Fruit fly (Drosophila melanogaster) whole organism, embryonic: Measurements from ENCODE around the gene Ipo9.

Experiments used
- Awh ChIP-seq: fragments of 200-800 bp; sonication (Bioruptor generic); IDR thresholded peaks from 2 replicates; pipeline ENCODE4, ENCODE4 v1.3.6; 2022; ENCODE audit warnings: missing biosample characterization, missing genetic modification characterization
- Blimp-1 ChIP-seq: fragments of 200-800 bp; sonication (Bioruptor generic); optimal IDR thresholded peaks from 3 replicates; lab custom pipeline; 2018; ENCODE audit warnings: missing biosample characterization, missing genetic modification characterization, mild to moderate bottlenecking, moderate library complexity, missing genetic modification reagents
- BtbVII ChIP-seq: fragments of 200-800 bp; sonication (Bioruptor generic); optimal IDR thresholded peaks from 3 replicates; lab custom pipeline; 2017; ENCODE audit warnings: missing biosample characterization, mild to moderate bottlenecking, missing genetic modification characterization
- CG10209 ChIP-seq: fragments of 200-800 bp; sonication (Bioruptor generic); optimal IDR thresholded peaks from 3 replicates; lab custom pipeline; 2017; ENCODE audit warnings: missing biosample characterization, mild to moderate bottlenecking, missing genetic modification characterization, missing genetic modification reagents
- CG1529 ChIP-seq: fragments of 200-800 bp; sonication (Bioruptor generic); optimal IDR thresholded peaks from 3 replicates; lab custom pipeline; 2018; ENCODE audit warnings: missing biosample characterization, missing genetic modification characterization
- CG15479 ChIP-seq: fragments of 200-800 bp; sonication (Bioruptor generic); optimal IDR thresholded peaks from 3 replicates; lab custom pipeline; 2019; ENCODE audit warnings: missing biosample characterization, mild to moderate bottlenecking, missing genetic modification characterization, moderate library complexity
- CG15514 ChIP-seq: fragments of 200-800 bp; sonication (Bioruptor generic); optimal IDR thresholded peaks from 3 replicates; lab custom pipeline; 2017; ENCODE audit warnings: missing biosample characterization, missing genetic modification characterization, mild to moderate bottlenecking, moderate library complexity, missing genetic modification reagents
- CG15601 ChIP-seq: fragments of 200-800 bp; sonication (Bioruptor generic); optimal IDR thresholded peaks from 3 replicates; lab custom pipeline; 2019; ENCODE audit warnings: missing biosample characterization, mild to moderate bottlenecking, missing genetic modification characterization, moderate library complexity
- CG17186 ChIP-seq: fragments of 200-800 bp; sonication (Bioruptor generic); optimal IDR thresholded peaks from 3 replicates; lab custom pipeline; 2017; ENCODE audit warnings: missing biosample characterization, missing genetic modification reagents, missing genetic modification characterization
- CG18619 ChIP-seq: fragments of 200-800 bp; sonication (Bioruptor generic); optimal IDR thresholded peaks from 3 replicates; lab custom pipeline; 2017; ENCODE audit warnings: missing biosample characterization, mild to moderate bottlenecking, missing genetic modification characterization
- CG34224 ChIP-seq: fragments of 200-800 bp; sonication (Bioruptor generic); IDR thresholded peaks from 3 replicates; pipeline ENCODE4 v1.3.6; 2022; ENCODE audit warnings: missing biosample characterization, missing genetic modification characterization; ENCODE audit not compliant: partially characterized antibody
- CG4404 ChIP-seq: fragments of 200-800 bp; sonication (Bioruptor generic); IDR thresholded peaks from 2 replicates; pipeline ENCODE4 v1.3.6; 2022; ENCODE audit warnings: missing biosample characterization, missing genetic modification characterization
- CG7745 ChIP-seq: fragments of 200-800 bp; sonication (Bioruptor generic); optimal IDR thresholded peaks from 2 replicates; lab custom pipeline; 2018; ENCODE audit warnings: missing biosample characterization, mild to moderate bottlenecking, missing genetic modification characterization, moderate library complexity
- CG7928 ChIP-seq: fragments of 200-800 bp; sonication (Bioruptor generic); optimal IDR thresholded peaks from 2 replicates; lab custom pipeline; 2017; ENCODE audit warnings: missing biosample characterization, mild to moderate bottlenecking, missing genetic modification characterization
- CG8281 ChIP-seq: fragments of 200-800 bp; sonication (Bioruptor generic); optimal IDR thresholded peaks from 2 replicates; lab custom pipeline; 2018; ENCODE audit warnings: missing biosample characterization, mild to moderate bottlenecking, missing genetic modification characterization, moderate library complexity
- CG8924 ChIP-seq: fragments of 200-800 bp; optimal IDR thresholded peaks from 3 replicates; lab custom pipeline; 2019; ENCODE audit warnings: missing biosample characterization, mild to moderate bottlenecking, missing genetic modification characterization, moderate library complexity
- CG9817 ChIP-seq: fragments of 200-800 bp; sonication (Bioruptor generic); optimal IDR thresholded peaks from 2 replicates; lab custom pipeline; 2018; ENCODE audit warnings: missing biosample characterization, mild to moderate bottlenecking, missing genetic modification characterization, moderate library complexity
- Fer3 ChIP-seq: fragments of 200-800 bp; sonication (Bioruptor generic); optimal IDR thresholded peaks from 2 replicates; lab custom pipeline; 2018; ENCODE audit warnings: missing biosample characterization, mild to moderate bottlenecking, missing genetic modification characterization, moderate library complexity
- HHEX ChIP-seq: fragments of 200-800 bp; sonication (Bioruptor generic); optimal IDR thresholded peaks from 3 replicates; lab custom pipeline; 2017; ENCODE audit warnings: missing biosample characterization, mild to moderate bottlenecking, missing genetic modification characterization, missing genetic modification reagents
- HLH3B ChIP-seq: fragments of 200-800 bp; sonication (Bioruptor generic); IDR thresholded peaks from 2 replicates; pipeline ENCODE4 v1.3.6; 2022; ENCODE audit warnings: missing biosample characterization, missing genetic modification characterization
- HLH54F ChIP-seq: fragments of 200-800 bp; sonication (Bioruptor generic); optimal IDR thresholded peaks from 3 replicates; lab custom pipeline; 2016; ENCODE audit warnings: missing biosample characterization, missing genetic modification characterization
- NC2β ChIP-seq: fragments of 200-800 bp; sonication (Bioruptor generic); optimal IDR thresholded peaks from 2 replicates; lab custom pipeline; 2016; ENCODE audit warnings: missing biosample characterization, missing genetic modification characterization
- Nf-YB ChIP-seq: fragments of 200-800 bp; sonication (Bioruptor generic); optimal IDR thresholded peaks from 3 replicates; lab custom pipeline; 2019; ENCODE audit warnings: missing biosample characterization, mild to moderate bottlenecking, missing genetic modification characterization, moderate library complexity
- NfI ChIP-seq: fragments of 200-800 bp; sonication (Bioruptor generic); optimal IDR thresholded peaks from 3 replicates; lab custom pipeline; 2018; ENCODE audit warnings: missing biosample characterization, mild to moderate bottlenecking, missing genetic modification characterization, moderate library complexity
- Pdp1 ChIP-seq, 2 experiments: fragments of 200-800 bp; sonication (Bioruptor generic); optimal IDR thresholded peaks; 3 replicates each; lab custom pipeline; 2016; ENCODE audit warnings: missing biosample characterization in 2 of 2, missing genetic modification characterization in 2 of 2, mild to moderate bottlenecking in 1 of 2, moderate library complexity in 1 of 2
- Side ChIP-seq: fragments of 200-800 bp; sonication (Bioruptor generic); optimal IDR thresholded peaks from 2 replicates; lab custom pipeline; 2016; ENCODE audit warnings: missing biosample characterization, missing genetic modification characterization
- Stat92E ChIP-seq, 3 experiments: fragments of >200 bp in 2 of 3; fragments of 200-800 bp in 1 of 3; sonication (Bioruptor generic) in 1 of 3; optimal IDR thresholded peaks; 2 replicates each; lab custom pipeline; 2017 to 2019; ENCODE audit warnings: missing biosample characterization in 3 of 3, missing genetic modification characterization in 3 of 3, mild to moderate bottlenecking in 1 of 3, moderate library complexity in 1 of 3
- Tbp ChIP-seq: fragments of >200 bp; optimal IDR thresholded peaks from 2 replicates; lab custom pipeline; 2018; ENCODE audit warnings: missing biosample characterization, missing genetic modification characterization
- al ChIP-seq: fragments of 200-800 bp; sonication (Bioruptor generic); IDR thresholded peaks from 2 replicates; pipeline ENCODE4 v1.3.6; 2022; ENCODE audit warnings: missing biosample characterization, missing genetic modification characterization
- ato ChIP-seq: fragments of 200-800 bp; sonication (Bioruptor generic); IDR thresholded peaks from 2 replicates; pipeline ENCODE4 v1.3.6; 2022; ENCODE audit warnings: missing biosample characterization, missing genetic modification characterization; ENCODE audit not compliant: partially characterized antibody
- cas ChIP-seq: fragments of 200-800 bp; sonication (Bioruptor generic); IDR thresholded peaks from 2 replicates; pipeline ENCODE4 v1.3.6; 2022; ENCODE audit warnings: missing biosample characterization, missing genetic modification characterization
- chif ChIP-seq, 2 experiments: fragments of 200-800 bp; sonication (Bioruptor generic); optimal IDR thresholded peaks; 3 replicates each; lab custom pipeline; 2016; ENCODE audit warnings: missing biosample characterization in 2 of 2, missing genetic modification characterization in 2 of 2
- croc ChIP-seq: fragments of 200-800 bp; sonication (Bioruptor generic); conservative IDR thresholded peaks from 3 replicates; pipeline ENCODE4 v1.3.6; 2022; ENCODE audit warnings: missing biosample characterization, missing genetic modification characterization
- dpn ChIP-seq, 2 experiments: fragments of 200-800 bp; sonication (Bioruptor generic); optimal IDR thresholded peaks; 3 replicates each; lab custom pipeline; 2016; ENCODE audit warnings: missing biosample characterization in 2 of 2, missing genetic modification characterization in 2 of 2
- eve ChIP-seq, 2 experiments: fragments of >200 bp; optimal IDR thresholded peaks; 2 replicates each; lab custom pipeline; 2017; ENCODE audit warnings: missing biosample characterization in 2 of 2, missing genetic modification characterization in 2 of 2
- fd64A ChIP-seq: fragments of 200-800 bp; sonication (Bioruptor generic); optimal IDR thresholded peaks from 3 replicates; lab custom pipeline; 2018; ENCODE audit warnings: missing biosample characterization, mild to moderate bottlenecking, missing genetic modification characterization
- grau ChIP-seq: fragments of 200-800 bp; optimal IDR thresholded peaks from 3 replicates; lab custom pipeline; 2019; ENCODE audit warnings: missing biosample characterization, mild to moderate bottlenecking, missing genetic modification characterization, moderate library complexity
- jumu ChIP-seq: fragments of 200-800 bp; sonication (Bioruptor generic); optimal IDR thresholded peaks from 3 replicates; lab custom pipeline; 2016; ENCODE audit warnings: missing biosample characterization, missing genetic modification characterization
- pfk ChIP-seq: fragments of 200-800 bp; sonication (Bioruptor generic); optimal IDR thresholded peaks from 2 replicates; lab custom pipeline; 2018; ENCODE audit warnings: missing biosample characterization, mild to moderate bottlenecking, missing genetic modification characterization, moderate library complexity
- row ChIP-seq: fragments of 200-800 bp; sonication (Bioruptor generic); IDR thresholded peaks from 3 replicates; pipeline ENCODE4 v1.3.6; 2022; ENCODE audit warnings: missing biosample characterization, missing genetic modification characterization
- schlank ChIP-seq: fragments of 200-800 bp; sonication (Bioruptor generic); optimal IDR thresholded peaks from 2 replicates; lab custom pipeline; 2018; ENCODE audit warnings: missing biosample characterization, mild to moderate bottlenecking, missing genetic modification characterization
- scrt ChIP-seq: fragments of 200-800 bp; sonication (Bioruptor generic); optimal IDR thresholded peaks from 2 replicates; lab custom pipeline; 2018; ENCODE audit warnings: missing biosample characterization, mild to moderate bottlenecking, missing genetic modification characterization, moderate library complexity
- sob ChIP-seq: fragments of 200-800 bp; sonication (Bioruptor generic); IDR thresholded peaks from 2 replicates; pipeline ENCODE4 v1.3.6; 2022; ENCODE audit warnings: missing biosample characterization, missing genetic modification characterization
- trem ChIP-seq: fragments of 200-800 bp; optimal IDR thresholded peaks from 3 replicates; lab custom pipeline; 2019; ENCODE audit warnings: missing biosample characterization, mild to moderate bottlenecking, missing genetic modification characterization, moderate library complexity
- tx ChIP-seq: fragments of 200-800 bp; sonication (Bioruptor generic); optimal IDR thresholded peaks from 2 replicates; lab custom pipeline; 2016; ENCODE audit warnings: missing biosample characterization, missing genetic modification characterization
- wdn ChIP-seq: fragments of 200-800 bp; sonication (Bioruptor generic); IDR thresholded peaks from 2 replicates; pipeline ENCODE4 v1.3.6; 2022; ENCODE audit warnings: missing biosample characterization, missing genetic modification characterization
- wor ChIP-seq: fragments of 200-800 bp; sonication (Bioruptor generic); IDR thresholded peaks from 2 replicates; pipeline ENCODE4 v1.3.6; 2022; ENCODE audit warnings: missing biosample characterization, missing genetic modification characterization
- zf30C ChIP-seq: fragments of 200-800 bp; sonication (Bioruptor generic); optimal IDR thresholded peaks from 3 replicates; lab custom pipeline; 2018; ENCODE audit warnings: missing biosample characterization, mild to moderate bottlenecking, missing genetic modification characterization

Ipo9 gene

dm6 chr3R:11372053-11373016 is 40.0 kb upstream of the Ipo9 start (continued):
- no peak for TF ChIP-seq al (GFP tag; lab: Robert Waterston, UW)
- TF ChIP-seq CG4404: no peak
- TF ChIP-seq Fer3 (tag; lab: Kevin White, UChicago): no peak
- TF ChIP-seq schlank (tag; lab: Kevin White, UChicago): no peak
- no peak for TF ChIP-seq tx (GFP tag; lab: Kevin White, UChicago)
- no peak for TF ChIP-seq CG15601
- peak; percentile 36; the same call in 1 of the 3 replicates for TF ChIP-seq CG34224 (GFP tag; lab: Robert Waterston, UW)
- no peak for TF ChIP-seq wdn (GFP tag; lab: Robert Waterston, UW)
- TF ChIP-seq cas: no peak
- TF ChIP-seq CG7928: no peak
- TF ChIP-seq Nf-YB (GFP tag; lab: Kevin White, UChicago): peak; percentile 96
- no peak for TF ChIP-seq NfI (GFP tag; lab: Kevin White, UChicago)
- TF ChIP-seq CG1529: no peak
- TF ChIP-seq pfk (GFP tag; lab: Kevin White, UChicago): no peak
- no peak for TF ChIP-seq BtbVII (GFP tag; lab: Kevin White, UChicago)
- no peak for TF ChIP-seq zf30C (GFP tag; lab: Kevin White, UChicago)
- TF ChIP-seq HLH54F (GFP tag; lab: Kevin White, UChicago): no peak
- no peak for TF ChIP-seq Awh
- peak; percentile 28 for TF ChIP-seq fd64A (GFP tag; lab: Kevin White, UChicago)
- peak in 1 of 3 experiments; percentile 64 for TF ChIP-seq Stat92E (GFP tag; optimal IDR thresholded peaks at IDR 0.05; lab: Kevin White, UChicago)
- TF ChIP-seq row (GFP tag; lab: Robert Waterston, UW): no peak
- no peak for TF ChIP-seq croc (GFP tag; lab: Robert Waterston, UW)
- no peak for TF ChIP-seq Blimp-1 (GFP tag; lab: Kevin White, UChicago)
- TF ChIP-seq grau (tag; lab: Kevin White, UChicago): peak; percentile 9
- peak; percentile 62; the same call in 1 of the 2 replicates for TF ChIP-seq sob (GFP tag; lab: Robert Waterston, UW)
- TF ChIP-seq CG15514 (GFP tag; lab: Kevin White, UChicago): no peak
- peak; percentile 53 for TF ChIP-seq Tbp
- no peak for TF ChIP-seq CG17186 (GFP tag; lab: Kevin White, UChicago)
- no peak for TF ChIP-seq NC2β (GFP tag; lab: Kevin White, UChicago)
- no peak for TF ChIP-seq scrt
- peak; percentile 29 for TF ChIP-seq HHEX (GFP tag; lab: Kevin White, UChicago)
- peak; percentile 12 for TF ChIP-seq CG10209
- peak in 1 of 2 experiments; percentile 53 for TF ChIP-seq chif (GFP tag; optimal IDR thresholded peaks at IDR 0.05; lab: Kevin White, UChicago)
- TF ChIP-seq Pdp1 (GFP tag; optimal IDR thresholded peaks at IDR 0.05; lab: Kevin White, UChicago): no peak
- no peak for TF ChIP-seq CG18619 (GFP tag; lab: Kevin White, UChicago)
- TF ChIP-seq Side (GFP tag; lab: Kevin White, UChicago): no peak
- TF ChIP-seq eve (GFP tag; optimal IDR thresholded peaks at IDR 0.05; lab: Kevin White, UChicago): no peak
- no peak for TF ChIP-seq jumu
- TF ChIP-seq CG15479 (GFP tag; lab: Kevin White, UChicago): peak; percentile 15
- peak; percentile 13 for TF ChIP-seq CG8924 (tag; lab: Kevin White, UChicago)
- TF ChIP-seq ato (GFP tag; lab: Robert Waterston, UW): no peak
- TF ChIP-seq CG9817: no peak
- no peak for TF ChIP-seq CG8281
- TF ChIP-seq HLH3B (GFP tag; lab: Robert Waterston, UW): peak; percentile 26; the same call in 1 of the 2 replicates
- no peak for TF ChIP-seq CG7745 (tag; lab: Kevin White, UChicago)
- peak in 1 of 2 experiments; percentile 27 for TF ChIP-seq dpn (GFP tag; optimal IDR thresholded peaks at IDR 0.05; lab: Kevin White, UChicago)
- no peak for TF ChIP-seq wor (GFP tag; lab: Robert Waterston, UW)
- peak; percentile 24 for TF ChIP-seq trem (tag; lab: Kevin White, UChicago)
